Fruit fly (Drosophila melanogaster) whole organism, embryonic: Measurements from ENCODE around the gene CG13675.

ENCODE experiments used
- B-H2 ChIP-seq: fragments of 200-800 bp; sonication (Bioruptor generic); optimal IDR thresholded peaks from 2 replicates; lab custom pipeline; 2018; ENCODE audit warnings: missing biosample characterization, mild to moderate bottlenecking, missing genetic modification characterization
- C15 ChIP-seq: fragments of 200-800 bp; sonication (Bioruptor generic); IDR thresholded peaks from 3 replicates; pipeline ENCODE4 v1.3.6; 2022; ENCODE audit warnings: missing biosample characterization, missing genetic modification characterization
- CG10565 ChIP-seq: fragments of 200-800 bp; sonication (Bioruptor generic); optimal IDR thresholded peaks from 3 replicates; lab custom pipeline; 2016; ENCODE audit warnings: missing biosample characterization, mild to moderate bottlenecking, missing genetic modification characterization
- CG12769 ChIP-seq: fragments of 200-800 bp; sonication (Bioruptor generic); optimal IDR thresholded peaks from 2 replicates; lab custom pipeline; 2019; ENCODE audit warnings: missing biosample characterization, mild to moderate bottlenecking, missing genetic modification characterization, moderate library complexity
- CG13894 ChIP-seq: fragments of 200-800 bp; sonication (Bioruptor generic); optimal IDR thresholded peaks from 3 replicates; lab custom pipeline; 2018; ENCODE audit warnings: missing biosample characterization, mild to moderate bottlenecking, missing genetic modification characterization, moderate library complexity
- CG14710 ChIP-seq: fragments of 200-800 bp; sonication (Bioruptor generic); optimal IDR thresholded peaks from 3 replicates; lab custom pipeline; 2019; ENCODE audit warnings: missing biosample characterization, mild to moderate bottlenecking, missing genetic modification characterization, moderate library complexity
- CG15479 ChIP-seq: fragments of 200-800 bp; sonication (Bioruptor generic); optimal IDR thresholded peaks from 3 replicates; lab custom pipeline; 2019; ENCODE audit warnings: missing biosample characterization, mild to moderate bottlenecking, missing genetic modification characterization, moderate library complexity
- CG15696 ChIP-seq: fragments of 200-800 bp; sonication (Bioruptor generic); optimal IDR thresholded peaks from 2 replicates; lab custom pipeline; 2019; ENCODE audit warnings: missing biosample characterization, mild to moderate bottlenecking, missing genetic modification characterization, moderate library complexity
- CG3065 ChIP-seq: fragments of 200-800 bp; sonication (Bioruptor generic); optimal IDR thresholded peaks from 2 replicates; lab custom pipeline; 2016; ENCODE audit warnings: missing biosample characterization, missing genetic modification characterization
- CG32532 ChIP-seq: fragments of 200-800 bp; sonication (Bioruptor generic); IDR thresholded peaks from 2 replicates; pipeline ENCODE4 v1.3.6; 2022; ENCODE audit warnings: missing biosample characterization, missing genetic modification characterization
- CG4282 ChIP-seq: fragments of 200-800 bp; sonication (Bioruptor generic); optimal IDR thresholded peaks from 2 replicates; lab custom pipeline; 2016; ENCODE audit warnings: missing biosample characterization, missing genetic modification characterization
- CG4360 ChIP-seq: fragments of 200-800 bp; sonication (Bioruptor generic); IDR thresholded peaks from 2 replicates; pipeline ENCODE4 v1.3.6; 2022; ENCODE audit warnings: missing biosample characterization, missing genetic modification characterization
- CG4730 ChIP-seq: fragments of 200-800 bp; sonication (Bioruptor generic); IDR thresholded peaks from 2 replicates; pipeline ENCODE4 v1.3.6; 2022; ENCODE audit warnings: missing biosample characterization, missing genetic modification characterization
- CG4854 ChIP-seq: fragments of 200-800 bp; sonication (Bioruptor generic); optimal IDR thresholded peaks from 2 replicates; lab custom pipeline; 2016; ENCODE audit warnings: missing biosample characterization, missing genetic modification characterization, inconsistent platforms
- CG6175 ChIP-seq: fragments of 200-800 bp; sonication (Bioruptor generic); IDR thresholded peaks from 3 replicates; pipeline ENCODE4 v1.3.6; 2022; ENCODE audit warnings: missing biosample characterization, missing genetic modification characterization
- CG6254 ChIP-seq: fragments of 200-800 bp; sonication (Bioruptor generic); optimal IDR thresholded peaks from 3 replicates; lab custom pipeline; 2017; ENCODE audit warnings: mild to moderate bottlenecking, missing biosample characterization, missing genetic modification reagents, missing genetic modification characterization
- CG7839 ChIP-seq: fragments of 200-800 bp; sonication (Bioruptor generic); optimal IDR thresholded peaks from 3 replicates; lab custom pipeline; 2018; ENCODE audit warnings: missing biosample characterization, mild to moderate bottlenecking, missing genetic modification characterization, moderate library complexity
- CG8765 ChIP-seq: fragments of 200-800 bp; sonication (Bioruptor generic); IDR thresholded peaks from 2 replicates; pipeline ENCODE4 v1.3.6; 2022; ENCODE audit warnings: missing biosample characterization, missing genetic modification characterization
- CG9437 ChIP-seq: fragments of 200-800 bp; sonication (Bioruptor generic); optimal IDR thresholded peaks from 2 replicates; lab custom pipeline; 2018; ENCODE audit warnings: missing biosample characterization, mild to moderate bottlenecking, missing genetic modification characterization
- CG9609 ChIP-seq: fragments of 200-800 bp; sonication (Bioruptor generic); optimal IDR thresholded peaks from 3 replicates; lab custom pipeline; 2016; ENCODE audit warnings: missing biosample characterization, missing genetic modification characterization
- Drgx ChIP-seq: fragments of 200-800 bp; sonication (Bioruptor generic); IDR thresholded peaks from 2 replicates; pipeline ENCODE4 v1.3.6; 2022; ENCODE audit warnings: missing biosample characterization, missing genetic modification characterization
- Ets65A ChIP-seq: fragments of 200-800 bp; sonication (Bioruptor generic); peaks from one replicate; lab custom pipeline; 2016; ENCODE audit warnings: missing biosample characterization, missing genetic modification characterization
- Lhr ChIP-seq: fragments of 200-800 bp; sonication (Bioruptor generic); optimal IDR thresholded peaks from 3 replicates; lab custom pipeline; 2017; ENCODE audit warnings: mild to moderate bottlenecking, missing biosample characterization, missing genetic modification reagents, missing genetic modification characterization
- Med ChIP-seq: fragments of 200-800 bp; sonication (Bioruptor generic); peaks from one replicate; lab custom pipeline; 2016; ENCODE audit warnings: missing biosample characterization, missing genetic modification characterization, mild to moderate bottlenecking, inconsistent platforms, moderate library complexity
- Optix ChIP-seq: fragments of 200-800 bp; sonication (Bioruptor generic); IDR thresholded peaks from 3 replicates; pipeline ENCODE4 v1.3.6; 2022; ENCODE audit warnings: missing biosample characterization, missing genetic modification characterization
- Pdp1 ChIP-seq, 2 experiments: fragments of 200-800 bp; sonication (Bioruptor generic); optimal IDR thresholded peaks; 3 replicates each; lab custom pipeline; 2016; ENCODE audit warnings: missing biosample characterization in 2 of 2, missing genetic modification characterization in 2 of 2, mild to moderate bottlenecking in 1 of 2, moderate library complexity in 1 of 2
- Rfx ChIP-seq: fragments of 200-800 bp; sonication (Bioruptor generic); IDR thresholded peaks from 2 replicates; pipeline ENCODE4 v1.3.6; 2022; ENCODE audit warnings: missing biosample characterization, missing genetic modification characterization
- Spps ChIP-seq: fragments of 200-800 bp; sonication (Bioruptor generic); optimal IDR thresholded peaks from 2 replicates; lab custom pipeline; 2018; ENCODE audit warnings: missing biosample characterization, mild to moderate bottlenecking, missing genetic modification characterization
- Usf ChIP-seq: fragments of 200-800 bp; sonication (Bioruptor generic); optimal IDR thresholded peaks from 2 replicates; lab custom pipeline; 2017; ENCODE audit warnings: missing genotype, missing biosample characterization, missing genetic modification characterization
- az2 ChIP-seq: fragments of 200-800 bp; sonication (Bioruptor generic); optimal IDR thresholded peaks from 3 replicates; lab custom pipeline; 2016; ENCODE audit warnings: missing biosample characterization, missing genetic modification characterization
- cad ChIP-seq: fragments of >200 bp; optimal IDR thresholded peaks from 2 replicates; lab custom pipeline; 2017; ENCODE audit warnings: missing biosample characterization, missing genetic modification characterization
- dysf ChIP-seq: fragments of 200-800 bp; sonication (Bioruptor generic); IDR thresholded peaks from 3 replicates; pipeline ENCODE4 v1.3.6; 2022; ENCODE audit warnings: missing biosample characterization, missing genetic modification characterization
- ewg ChIP-seq: fragments of 200-800 bp; sonication (Bioruptor generic); optimal IDR thresholded peaks from 3 replicates; lab custom pipeline; 2017; ENCODE audit warnings: mild to moderate bottlenecking, missing biosample characterization, missing genetic modification reagents, missing genetic modification characterization
- grau ChIP-seq: fragments of 200-800 bp; optimal IDR thresholded peaks from 3 replicates; lab custom pipeline; 2019; ENCODE audit warnings: missing biosample characterization, mild to moderate bottlenecking, missing genetic modification characterization, moderate library complexity
- kah ChIP-seq: fragments of 200-800 bp; sonication (Bioruptor generic); optimal IDR thresholded peaks from 2 replicates; lab custom pipeline; 2018; ENCODE audit warnings: missing biosample characterization, mild to moderate bottlenecking, missing genetic modification characterization
- nerfin-2 ChIP-seq: fragments of 200-800 bp; sonication (Bioruptor generic); IDR thresholded peaks from 2 replicates; pipeline ENCODE4 v1.3.6; 2022; ENCODE audit warnings: missing biosample characterization, missing genetic modification characterization; ENCODE audit not compliant: partially characterized antibody
- nom ChIP-seq: fragments of 200-800 bp; sonication (Bioruptor generic); optimal IDR thresholded peaks from 2 replicates; lab custom pipeline; 2017; ENCODE audit warnings: missing biosample characterization, missing genetic modification characterization, mild to moderate bottlenecking, moderate library complexity, missing genetic modification reagents
- oc ChIP-seq: fragments of 200-800 bp; sonication (Bioruptor generic); optimal IDR thresholded peaks from 2 replicates; lab custom pipeline; 2018; ENCODE audit warnings: missing biosample characterization, mild to moderate bottlenecking, missing genetic modification characterization, moderate library complexity
- pb ChIP-seq: fragments of 200-800 bp; sonication (Bioruptor generic); optimal IDR thresholded peaks from 3 replicates; lab custom pipeline; 2016; ENCODE audit warnings: missing biosample characterization, missing genetic modification characterization
- row ChIP-seq: fragments of 200-800 bp; sonication (Bioruptor generic); IDR thresholded peaks from 3 replicates; pipeline ENCODE4 v1.3.6; 2022; ENCODE audit warnings: missing biosample characterization, missing genetic modification characterization
- shn ChIP-seq: fragments of 200-800 bp; sonication (Bioruptor generic); optimal IDR thresholded peaks from 3 replicates; lab custom pipeline; 2016; ENCODE audit warnings: missing biosample characterization, missing genetic modification characterization
- slbo ChIP-seq: fragments of 200-800 bp; sonication (Bioruptor generic); IDR thresholded peaks from 2 replicates; pipeline ENCODE4 v1.3.6; 2022; ENCODE audit warnings: missing biosample characterization, missing genetic modification characterization
- tll ChIP-seq, 2 experiments: fragments of 200-800 bp in 1 of 2; fragments of >200 bp in 1 of 2; sonication (Bioruptor generic) in 1 of 2; optimal IDR thresholded peaks; 2 replicates each; lab custom pipeline; 2017 to 2019; ENCODE audit warnings: missing biosample characterization in 2 of 2, missing genetic modification characterization in 2 of 2, mild to moderate bottlenecking in 1 of 2, moderate library complexity in 1 of 2
- trh ChIP-seq: fragments of 200-800 bp; sonication (Bioruptor generic); optimal IDR thresholded peaks from 2 replicates; lab custom pipeline; 2016; ENCODE audit warnings: missing biosample characterization, missing genetic modification characterization
- vvl ChIP-seq: fragments of 200-800 bp; sonication (Bioruptor generic); IDR thresholded peaks from 2 replicates; pipeline ENCODE4 v1.3.6; 2022; ENCODE audit warnings: missing biosample characterization, missing genetic modification characterization
- zen ChIP-seq: fragments of 200-800 bp; sonication (Bioruptor generic); optimal IDR thresholded peaks from 3 replicates; lab custom pipeline; 2018; ENCODE audit warnings: missing biosample characterization, mild to moderate bottlenecking, missing genetic modification characterization, moderate library complexity
- zfh1 ChIP-seq: fragments of 200-800 bp; sonication (Bioruptor generic); IDR thresholded peaks from 3 replicates; pipeline ENCODE4 v1.3.6; 2022; ENCODE audit warnings: missing biosample characterization, missing genetic modification characterization

CG13675 gene

dm6 chr3L:8191042-8191613 lies 25.8 kb upstream of the CG13675 start, which contains the start of gene MED24 (continued):
- TF ChIP-seq B-H2 (GFP tag; lab: Kevin White, UChicago) (peak; percentile 16), C15 (no peak), pb (no peak)

- TF ChIP-seq CG15479 (GFP tag; lab: Kevin White, UChicago) = peak; percentile 96
- TF ChIP-seq cad (GFP tag; lab: Kevin White, UChicago) = peak; percentile 76
- peak in 1 of 2 experiments; percentile 98 for TF ChIP-seq tll (GFP tag; optimal IDR thresholded peaks at IDR 0.05; lab: Kevin White, UChicago)
- peak; percentile 72 for TF ChIP-seq Ets65A (GFP tag; lab: Kevin White, UChicago)
- TF ChIP-seq az2 (GFP tag; lab: Kevin White, UChicago) = no peak
- TF ChIP-seq Rfx (GFP tag; lab: Robert Waterston, UW) = no peak
- no peak for TF ChIP-seq CG6175
- peak; percentile 41 for TF ChIP-seq zen
- TF ChIP-seq CG4360 (GFP tag; lab: Robert Waterston, UW) = 0 out of 2 replicates have a peak, but pooled peaks have one; percentile 13
These were observed 23.9 kb upstream of the CG13675 start for dm6 chr3L:8189234-8189633.

- TF ChIP-seq tll (GFP tag; optimal IDR thresholded peaks at IDR 0.05; lab: Kevin White, UChicago) (no peak), Pdp1 (GFP tag; optimal IDR thresholded peaks at IDR 0.05; lab: Kevin White, UChicago) (peak in 1 of 2 experiments; percentile 20), ewg (no peak), Lhr (GFP tag; lab: Kevin White, UChicago) (no peak), oc (tag; lab: Kevin White, UChicago) (no peak), vvl (no peak), CG12769 (tag; lab: Kevin White, UChicago) (no peak), CG6254 (GFP tag; lab: Kevin White, UChicago) (no peak), CG4282 (GFP tag; lab: Kevin White, UChicago) (no peak), dysf (peak; percentile 33; the same call in 2 of the 3 replicates), CG4730 (no peak), CG9609 (no peak), CG13894 (tag; lab: Kevin White, UChicago) (no peak), Ets65A (GFP tag; lab: Kevin White, UChicago) (peak; percentile 46), CG4854 (GFP tag; lab: Kevin White, UChicago) (no peak), kah (no peak), nerfin-2 (GFP tag; lab: Robert Waterston, UW) (peak; percentile 21; the same call in 1 of the 2 replicates), Usf (no peak), row (GFP tag; lab: Robert Waterston, UW) (peak; percentile 34; the same call in 2 of the 3 replicates), nom (no peak), CG3065 (GFP tag; lab: Kevin White, UChicago) (no peak), CG8765 (GFP tag; lab: Robert Waterston, UW) (no peak), CG7839 (tag; lab: Kevin White, UChicago) (no peak), CG10565 (no peak), Spps (tag; lab: Kevin White, UChicago) (no peak), trh (GFP tag; lab: Kevin White, UChicago) (no peak), Optix (GFP tag; lab: Robert Waterston, UW) (0 out of 3 replicates have a peak, but pooled peaks have one; percentile 32), CG15696 (tag; lab: Kevin White, UChicago) (no peak), Med (GFP tag; lab: Kevin White, UChicago) (peak; percentile 79), slbo (GFP tag; lab: Robert Waterston, UW) (no peak), CG9437 (GFP tag; lab: Kevin White, UChicago) (peak; percentile 94), CG14710 (tag; lab: Kevin White, UChicago) (no peak), CG32532 (peak; percentile 42; the same call in 1 of the 2 replicates), zfh1 (GFP tag; lab: Robert Waterston, UW) (0 out of 3 replicates have a peak, but pooled peaks have one; percentile 13), grau (tag; lab: Kevin White, UChicago) (peak; percentile 87), Drgx (GFP tag; lab: Robert Waterston, UW) (0 out of 2 replicates have a peak, but pooled peaks have one; percentile 13), shn (GFP tag; lab: Kevin White, UChicago) (no peak)
These were observed 22.1 kb upstream of the CG13675 start for dm6 chr3L:8187397-8187811.
